Worm (Caenorhabditis elegans) whole organism, L1 larva: ENCODE data around the gene srab-21.
"Not testable (repeated sequence)": the region's sequence is repeated elsewhere in the genome, so short reads cannot be mapped to it uniquely, and the experiment has no call there.

Source experiments
- C34B4.2 ChIP-seq: sonication (generic microtip); optimal IDR thresholded peaks from 2 replicates; lab custom pipeline; 2017; ENCODE audit warnings: mild to moderate bottlenecking, missing genetic modification characterization, missing compliant biosample characterization
- F16B12.6 ChIP-seq: fragments of 150-350 bp; optimal IDR thresholded peaks from 2 replicates; lab custom pipeline; 2014; ENCODE audit warnings: missing biosample characterization, missing genetic modification characterization
- Y116A8C.19 ChIP-seq: sonication (generic microtip); optimal IDR thresholded peaks from 2 replicates; lab custom pipeline; 2016; ENCODE audit warnings: missing compliant biosample characterization, missing genetic modification characterization, borderline replicate concordance
- aha-1 ChIP-seq: fragments of 150-350 bp; optimal IDR thresholded peaks from 2 replicates; lab custom pipeline; 2014; ENCODE audit warnings: missing biosample characterization, missing genetic modification characterization
- alr-1 ChIP-seq: fragments of 200-800 bp; sonication (Bioruptor generic); optimal IDR thresholded peaks from 2 replicates; lab custom pipeline; 2018; ENCODE audit warnings: borderline replicate concordance, mild to moderate bottlenecking, missing genetic modification characterization, missing compliant biosample characterization
- dpl-1 ChIP-seq, 3 experiments: fragments of 150-350 bp in 2 of 3; sonication (generic microtip) in 1 of 3; optimal IDR thresholded peaks; 2 replicates each; lab custom pipeline; 2014 to 2017; ENCODE audit warnings: missing biosample characterization in 3 of 3, missing genetic modification characterization in 3 of 3, missing genetic modification reagents in 3 of 3
- dsc-1 ChIP-seq: sonication (generic microtip); optimal IDR thresholded peaks from 2 replicates; lab custom pipeline; 2016; ENCODE audit warnings: mild to moderate bottlenecking, missing genetic modification characterization, missing compliant biosample characterization
- efl-1 ChIP-seq, 4 experiments: fragments of 150-350 bp; optimal IDR thresholded peaks in 3 of 4; peaks in 1 of 4; 1 replicate in 1 of 4; 2 replicates in 3 of 4; lab custom pipeline; 2014; ENCODE audit warnings: missing biosample characterization in 2 of 4, missing genetic modification characterization in 2 of 4, missing genetic modification reagents in 2 of 4
- egl-13 ChIP-seq: sonication (generic microtip); optimal IDR thresholded peaks from 2 replicates; lab custom pipeline; 2016; ENCODE audit warnings: missing genotype, missing genetic modification reagents, missing genetic modification characterization, missing compliant biosample characterization
- egl-27 ChIP-seq, 2 experiments: fragments of 150-350 bp in 1 of 2; sonication (generic microtip); optimal IDR thresholded peaks; 3 replicates each; lab custom pipeline; 2017 to 2018; ENCODE audit warnings: missing biosample characterization in 2 of 2, missing genetic modification characterization in 2 of 2, missing genetic modification reagents in 2 of 2
- elt-2 ChIP-seq: sonication (generic microtip); optimal IDR thresholded peaks from 2 replicates; lab custom pipeline; 2016; ENCODE audit warnings: missing genetic modification characterization, mild to moderate bottlenecking, inconsistent platforms, missing compliant biosample characterization, missing genetic modification reagents
- elt-3 ChIP-seq, 6 experiments: fragments of 150-350 bp in 1 of 6; sonication (generic microtip); optimal IDR thresholded peaks; 2 replicates each; lab custom pipeline; 2017 to 2018; ENCODE audit warnings: missing biosample characterization in 6 of 6, missing genetic modification characterization in 6 of 6, inconsistent platforms in 1 of 6
- ets-5 ChIP-seq: fragments of 200-800 bp; sonication (Bioruptor generic); IDR thresholded peaks from 2 replicates; pipeline ENCODE4 v1.3.6; 2022; ENCODE audit warnings: missing genetic modification characterization, missing compliant biosample characterization
- fkh-10 ChIP-seq: sonication (generic microtip); optimal IDR thresholded peaks from 2 replicates; lab custom pipeline; 2017; ENCODE audit warnings: missing biosample characterization, missing genetic modification reagents, missing genetic modification characterization
- fkh-4 ChIP-seq: sonication (generic microtip); optimal IDR thresholded peaks from 2 replicates; lab custom pipeline; 2016; ENCODE audit warnings: missing compliant biosample characterization, missing genetic modification characterization, borderline replicate concordance
- fkh-8 ChIP-seq: sonication (generic microtip); optimal IDR thresholded peaks from 2 replicates; lab custom pipeline; 2016; ENCODE audit warnings: mild to moderate bottlenecking, missing genetic modification characterization, missing compliant biosample characterization
- fos-1 ChIP-seq: fragments of 150-350 bp; optimal IDR thresholded peaks from 2 replicates; lab custom pipeline; 2014; ENCODE audit warnings: missing biosample characterization, missing genetic modification characterization
- hlh-17 ChIP-seq: fragments of 200-800 bp; sonication (Bioruptor generic); optimal IDR thresholded peaks from 2 replicates; lab custom pipeline; 2018; ENCODE audit warnings: missing genetic modification characterization, mild to moderate bottlenecking, missing compliant biosample characterization, moderate library complexity, borderline replicate concordance
- isw-1 ChIP-seq: fragments of 200-800 bp; sonication (Bioruptor generic); IDR thresholded peaks from 2 replicates; pipeline ENCODE4 v1.3.6; 2022; ENCODE audit warnings: missing genetic modification characterization, missing compliant biosample characterization
- lin-13 ChIP-seq: fragments of 150-350 bp; optimal IDR thresholded peaks from 2 replicates; lab custom pipeline; 2014; ENCODE audit warnings: missing biosample characterization, missing genetic modification reagents, missing genetic modification characterization
- lin-14 ChIP-seq: fragments of 200-800 bp; sonication (Bioruptor generic); optimal IDR thresholded peaks from 2 replicates; lab custom pipeline; 2018; ENCODE audit warnings: mild to moderate bottlenecking, missing genetic modification characterization, moderate library complexity, missing compliant biosample characterization
- lin-35 ChIP-seq, 2 experiments: fragments of 150-350 bp; optimal IDR thresholded peaks; 2 replicates each; lab custom pipeline; 2014; ENCODE audit warnings: missing biosample characterization in 2 of 2, missing genetic modification characterization in 2 of 2, missing genetic modification reagents in 2 of 2
- lir-3 ChIP-seq: sonication (generic microtip); optimal IDR thresholded peaks from 2 replicates; lab custom pipeline; 2016; ENCODE audit warnings: mild to moderate bottlenecking, missing genetic modification characterization, moderate library complexity, missing compliant biosample characterization; ENCODE audit not compliant: poor library complexity
- mab-9 ChIP-seq: fragments of 200-800 bp; sonication (Bioruptor generic); IDR thresholded peaks from 2 replicates; pipeline ENCODE4 v1.3.6; 2022; ENCODE audit warnings: missing genetic modification reagents, missing genetic modification characterization, missing compliant biosample characterization
- mdl-1 ChIP-seq, 2 experiments: fragments of 150-350 bp; optimal IDR thresholded peaks; 2 replicates each; lab custom pipeline; 2014 to 2017; ENCODE audit warnings: missing biosample characterization in 2 of 2, missing genetic modification characterization in 2 of 2, inconsistent platforms in 1 of 2
- mep-1 ChIP-seq: fragments of 150-350 bp; optimal IDR thresholded peaks from 2 replicates; lab custom pipeline; 2014; ENCODE audit warnings: missing biosample characterization, missing genetic modification characterization
- nhr-11 ChIP-seq: fragments of 150-350 bp; optimal IDR thresholded peaks from 2 replicates; lab custom pipeline; 2014; ENCODE audit warnings: missing biosample characterization, missing genetic modification characterization
- nhr-12 ChIP-seq: sonication (generic microtip); optimal IDR thresholded peaks from 2 replicates; lab custom pipeline; 2017; ENCODE audit warnings: missing biosample characterization, missing genetic modification characterization
- nhr-19 ChIP-seq: fragments of 200-800 bp; sonication (Bioruptor generic); conservative IDR thresholded peaks from 2 replicates; pipeline ENCODE4 v1.3.6; 2022; ENCODE audit warnings: missing genetic modification characterization, missing compliant biosample characterization
- nhr-237 ChIP-seq: fragments of 150-350 bp; optimal IDR thresholded peaks from 2 replicates; lab custom pipeline; 2014; ENCODE audit warnings: missing biosample characterization, missing genetic modification characterization
- nhr-28 ChIP-seq: fragments of 150-350 bp; optimal IDR thresholded peaks from 2 replicates; lab custom pipeline; 2014; ENCODE audit warnings: missing biosample characterization, missing genetic modification characterization
- nhr-47 ChIP-seq: sonication (generic microtip); optimal IDR thresholded peaks from 2 replicates; lab custom pipeline; 2016; ENCODE audit warnings: mild to moderate bottlenecking, missing genetic modification characterization, moderate library complexity, missing compliant biosample characterization
- nhr-76 ChIP-seq: sonication (generic microtip); optimal IDR thresholded peaks from 2 replicates; lab custom pipeline; 2017; ENCODE audit warnings: missing biosample characterization, missing genetic modification characterization
- nhr-84 ChIP-seq: sonication (generic microtip); optimal IDR thresholded peaks from 2 replicates; lab custom pipeline; 2017; ENCODE audit warnings: missing biosample characterization, missing genetic modification characterization
- nhr-85 ChIP-seq: sonication (generic microtip); peaks from one replicate; lab custom pipeline; 2016; ENCODE audit warnings: missing genetic modification characterization, inconsistent platforms, missing compliant biosample characterization
- nhr-90 ChIP-seq: sonication (generic microtip); optimal IDR thresholded peaks from 2 replicates; lab custom pipeline; 2016; ENCODE audit warnings: mild to moderate bottlenecking, missing genetic modification characterization, missing compliant biosample characterization; ENCODE audit not compliant: poor library complexity
- skn-1 ChIP-seq: fragments of 150-350 bp; optimal IDR thresholded peaks from 2 replicates; lab custom pipeline; 2014; ENCODE audit warnings: missing biosample characterization, missing genetic modification characterization
- snu-23 ChIP-seq: sonication (generic microtip); optimal IDR thresholded peaks from 2 replicates; lab custom pipeline; 2016; ENCODE audit warnings: missing genetic modification characterization, missing compliant biosample characterization
- sptf-1 ChIP-seq: fragments of 150-350 bp; optimal IDR thresholded peaks from 2 replicates; lab custom pipeline; 2014; ENCODE audit warnings: missing biosample characterization, missing genetic modification characterization
- swsn-7 ChIP-seq: sonication (generic microtip); optimal IDR thresholded peaks from 2 replicates; lab custom pipeline; 2016; ENCODE audit warnings: missing genetic modification characterization, missing compliant biosample characterization
- tbx-2 ChIP-seq: sonication (generic microtip); optimal IDR thresholded peaks from 2 replicates; lab custom pipeline; 2016; ENCODE audit warnings: missing genetic modification characterization, missing compliant biosample characterization
- tlp-1 ChIP-seq: fragments of 150-350 bp; optimal IDR thresholded peaks from 2 replicates; lab custom pipeline; 2014; ENCODE audit warnings: missing biosample characterization, missing genetic modification characterization
- unc-130 ChIP-seq: fragments of 150-350 bp; optimal IDR thresholded peaks from 2 replicates; lab custom pipeline; 2017; ENCODE audit warnings: missing biosample characterization, missing genetic modification characterization, inconsistent platforms
- unc-98 ChIP-seq: fragments of 200-800 bp; sonication (Bioruptor generic); IDR thresholded peaks from 2 replicates; pipeline ENCODE4 v1.3.6; 2022; ENCODE audit warnings: missing genetic modification characterization, missing compliant biosample characterization
- xbp-1 ChIP-seq: sonication (generic microtip); optimal IDR thresholded peaks from 2 replicates; lab custom pipeline; 2016; ENCODE audit warnings: missing genetic modification characterization, missing compliant biosample characterization

Gene srab-21

ce11 chrV:3396765-3397164 is 27.5 kb downstream of the srab-21 start, which contains the start of gene T20D4.12:
Gene T20D4.12, plus strand, starts transcription at chrV:3397065.
- TF ChIP-seq fos-1 (tag; lab: Kevin White, UChicago); nhr-85; elt-2 (tag; lab: Kevin White, UChicago): not testable (repeated sequence)

ce11 chrV:3394694-3395240 is 29.5 kb downstream of the srab-21 start, which contains the start of gene T20D4.15:
Gene T20D4.15, minus strand, starts transcription at chrV:3394744.
- TF ChIP-seq nhr-90 (tag; lab: Kevin White, UChicago) (no peak), lir-3 (no peak), tbx-2 (no peak), hlh-17 (GFP tag; lab: Kevin White, UChicago) (no peak), xbp-1 (tag; lab: Kevin White, UChicago) (no peak), tlp-1 (tag; lab: Kevin White, UChicago) (no peak), mab-9 (GFP tag; lab: Robert Waterston, UW) (no peak)

ce11 chrV:3394065-3394464 is 30.2 kb downstream of the srab-21 start:
- TF ChIP-seq Y116A8C.19 (tag; lab: Kevin White, UChicago) (no peak), efl-1 (optimal IDR thresholded peaks at IDR 0.05; lab: Kevin White, UChicago) (no peak), efl-1 (GFP tag; optimal IDR thresholded peaks at IDR 0.05 in 1 of 2; lab: Kevin White, UChicago) (peak in 1 of 2 experiments; percentile 62)

ce11 chrV:3391005-3391404 is 33.2 kb downstream of the srab-21 start:
- no peak for TF ChIP-seq nhr-28 (tag; lab: Kevin White, UChicago)
- TF ChIP-seq F16B12.6 (tag; lab: Kevin White, UChicago) = peak; percentile 85
- no peak for TF ChIP-seq nhr-84 (tag; lab: Kevin White, UChicago)
- peak; percentile 79 for TF ChIP-seq unc-130 (tag; lab: Kevin White, UChicago)
- TF ChIP-seq fkh-10 (GFP tag; lab: Kevin White, UChicago) = no peak
- TF ChIP-seq snu-23 (GFP tag; lab: Kevin White, UChicago) = peak; percentile 89
- no peak for TF ChIP-seq aha-1 (tag; lab: Kevin White, UChicago)
- no peak for TF ChIP-seq egl-13
- peak; percentile 60 to 81 (median 76) for TF ChIP-seq dpl-1 (GFP tag; optimal IDR thresholded peaks at IDR 0.05; lab: Kevin White, UChicago)
- TF ChIP-seq fkh-8 = peak; percentile 23
- no peak for TF ChIP-seq fkh-4 (tag; lab: Kevin White, UChicago)
- no peak for TF ChIP-seq unc-98
- TF ChIP-seq tbx-2 = peak; percentile 82
- peak; percentile 87 for TF ChIP-seq nhr-19
- peak; percentile 67 for TF ChIP-seq nhr-237 (tag; lab: Kevin White, UChicago)
- peak; percentile 11 for TF ChIP-seq isw-1 (GFP tag; lab: Robert Waterston, UW)
- TF ChIP-seq lin-35 (GFP tag; optimal IDR thresholded peaks at IDR 0.05; lab: Kevin White, UChicago) = peak; percentile 70 to 87
- no peak for TF ChIP-seq nhr-76
- TF ChIP-seq nhr-11 = no peak
- TF ChIP-seq egl-27 (tag; optimal IDR thresholded peaks at IDR 0.05; lab: Kevin White, UChicago) = no peak
- TF ChIP-seq swsn-7 (tag; lab: Kevin White, UChicago) = peak; percentile 68
- TF ChIP-seq alr-1 (tag; lab: Kevin White, UChicago) = no peak
- TF ChIP-seq sptf-1 = no peak
- peak; percentile 73 for TF ChIP-seq skn-1 (tag; lab: Kevin White, UChicago)
- TF ChIP-seq mep-1 (tag; lab: Kevin White, UChicago) = peak; percentile 91
- peak in 3 of 6 experiments; percentile 5 to 87 (median 84) for TF ChIP-seq elt-3 (tag; optimal IDR thresholded peaks at IDR 0.05; lab: Kevin White, UChicago)
- peak; percentile 99 for TF ChIP-seq lin-14 (GFP tag; lab: Kevin White, UChicago)
- no peak for TF ChIP-seq nhr-12
- peak; percentile 79 for TF ChIP-seq nhr-47 (tag; lab: Kevin White, UChicago)
- TF ChIP-seq dsc-1 (tag; lab: Kevin White, UChicago) = peak; percentile 17
- peak in 1 of 2 experiments; percentile 81 for TF ChIP-seq mdl-1 (tag; optimal IDR thresholded peaks at IDR 0.05; lab: Kevin White, UChicago)
- TF ChIP-seq hlh-17 (GFP tag; lab: Kevin White, UChicago) = no peak
- no peak for TF ChIP-seq C34B4.2 (tag; lab: Kevin White, UChicago)
- no peak for TF ChIP-seq mab-9 (GFP tag; lab: Robert Waterston, UW)
- TF ChIP-seq ets-5 (GFP tag; lab: Robert Waterston, UW) = no peak
- peak; percentile 73 for TF ChIP-seq lin-13
